Fruit fly (Drosophila melanogaster) whole organism, prepupa: ENCODE measurements around the gene Or88a.

ENCODE experiments used
- CG10631 ChIP-seq: fragments of 200-800 bp; sonication (Bioruptor generic); optimal IDR thresholded peaks from 2 replicates; lab custom pipeline; 2016; ENCODE audit warnings: missing biosample characterization, missing genetic modification characterization
- CG10669 ChIP-seq: fragments of 200-800 bp; sonication (Bioruptor generic); optimal IDR thresholded peaks from 3 replicates; lab custom pipeline; 2018; ENCODE audit warnings: missing biosample characterization, mild to moderate bottlenecking, missing genetic modification characterization, moderate library complexity
- CG11762 ChIP-seq: fragments of 200-800 bp; sonication (Bioruptor generic); optimal IDR thresholded peaks from 3 replicates; lab custom pipeline; 2016; ENCODE audit warnings: missing biosample characterization, missing genetic modification characterization; ENCODE audit not compliant: insufficient read depth
- CG1621 ChIP-seq: fragments of 200-800 bp; sonication (Bioruptor generic); optimal IDR thresholded peaks from 3 replicates; lab custom pipeline; 2018; ENCODE audit warnings: missing biosample characterization, mild to moderate bottlenecking, missing genetic modification characterization
- CG32006 ChIP-seq: fragments of 200-800 bp; sonication (Bioruptor generic); optimal IDR thresholded peaks from 3 replicates; lab custom pipeline; 2017; ENCODE audit warnings: missing biosample characterization, mild to moderate bottlenecking, missing genetic modification characterization
- CG34406 ChIP-seq: fragments of 200-800 bp; sonication (Bioruptor generic); optimal IDR thresholded peaks from 3 replicates; lab custom pipeline; 2016; ENCODE audit warnings: missing biosample characterization, missing genetic modification characterization
- CG4318 ChIP-seq: fragments of 200-800 bp; sonication (Bioruptor generic); optimal IDR thresholded peaks from 3 replicates; lab custom pipeline; 2017; ENCODE audit warnings: missing biosample characterization, mild to moderate bottlenecking, missing genetic modification characterization
- CG6163 ChIP-seq: fragments of 200-800 bp; sonication (Bioruptor generic); IDR thresholded peaks from 3 replicates; pipeline ENCODE4 v1.3.6; 2022; ENCODE audit warnings: missing biosample characterization, missing genetic modification characterization
- CG6808 ChIP-seq: fragments of 200-800 bp; sonication (Bioruptor generic); optimal IDR thresholded peaks from 3 replicates; lab custom pipeline; 2017; ENCODE audit warnings: missing biosample characterization, missing genetic modification characterization, mild to moderate bottlenecking, moderate library complexity, missing genetic modification reagents
- CG6854 ChIP-seq: fragments of 200-800 bp; sonication (Bioruptor generic); optimal IDR thresholded peaks from 2 replicates; lab custom pipeline; 2017; ENCODE audit warnings: missing biosample characterization, mild to moderate bottlenecking, missing genetic modification characterization
- CG8319 ChIP-seq: fragments of 200-800 bp; sonication (Bioruptor generic); optimal IDR thresholded peaks from 3 replicates; lab custom pipeline; 2016; ENCODE audit warnings: missing biosample characterization, missing genetic modification characterization
- CG8632 ChIP-seq: fragments of 200-800 bp; sonication (Bioruptor generic); optimal IDR thresholded peaks from 3 replicates; lab custom pipeline; 2016; ENCODE audit warnings: missing biosample characterization, missing genetic modification characterization
- CG9139 ChIP-seq: fragments of 200-800 bp; sonication (Bioruptor generic); optimal IDR thresholded peaks from 3 replicates; lab custom pipeline; 2017; ENCODE audit warnings: missing biosample characterization, mild to moderate bottlenecking, missing genetic modification characterization
- Eip78C ChIP-seq: fragments of 200-800 bp; sonication (Bioruptor generic); peaks from one replicate; lab custom pipeline; 2016; ENCODE audit warnings: missing biosample characterization, missing genetic modification characterization
- Eip93F ChIP-seq: fragments of 200-800 bp; sonication (Bioruptor generic); optimal IDR thresholded peaks from 2 replicates; lab custom pipeline; 2016; ENCODE audit warnings: missing biosample characterization, mild to moderate bottlenecking, missing genetic modification characterization
- Ets21C ChIP-seq: fragments of 200-800 bp; sonication (Bioruptor generic); optimal IDR thresholded peaks from 3 replicates; lab custom pipeline; 2016; ENCODE audit warnings: missing biosample characterization, missing genetic modification characterization
- Hr39 ChIP-seq: fragments of 200-800 bp; sonication (Bioruptor generic); optimal IDR thresholded peaks from 2 replicates; lab custom pipeline; 2016; ENCODE audit warnings: missing biosample characterization, missing genetic modification characterization
- Hr4 ChIP-seq: fragments of 200-800 bp; sonication (Bioruptor generic); optimal IDR thresholded peaks from 3 replicates; lab custom pipeline; 2016; ENCODE audit warnings: missing biosample characterization, missing genetic modification characterization
- Met ChIP-seq: fragments of 200-800 bp; sonication (Bioruptor generic); optimal IDR thresholded peaks from 3 replicates; lab custom pipeline; 2016; ENCODE audit warnings: missing biosample characterization, missing genetic modification characterization
- OdsH ChIP-seq: fragments of 200-800 bp; sonication (Bioruptor generic); optimal IDR thresholded peaks from 3 replicates; lab custom pipeline; 2016; ENCODE audit warnings: missing biosample characterization, missing genetic modification characterization
- Smox ChIP-seq: fragments of 200-800 bp; sonication (Bioruptor generic); optimal IDR thresholded peaks from 3 replicates; lab custom pipeline; 2016; ENCODE audit warnings: missing biosample characterization, missing genetic modification characterization
- Sox102F ChIP-seq: fragments of 200-800 bp; sonication (Bioruptor generic); optimal IDR thresholded peaks from 2 replicates; lab custom pipeline; 2016; ENCODE audit warnings: missing biosample characterization, mild to moderate bottlenecking, missing genetic modification characterization
- Sox14 ChIP-seq: fragments of 200-800 bp; sonication (Bioruptor generic); optimal IDR thresholded peaks from 3 replicates; lab custom pipeline; 2016; ENCODE audit warnings: missing biosample characterization, missing genetic modification characterization
- Sox15 ChIP-seq: fragments of 200-800 bp; sonication (Bioruptor generic); optimal IDR thresholded peaks from 3 replicates; lab custom pipeline; 2016; ENCODE audit warnings: missing biosample characterization, missing genetic modification characterization
- achi ChIP-seq: fragments of 200-800 bp; sonication (Bioruptor generic); optimal IDR thresholded peaks from 3 replicates; lab custom pipeline; 2016; ENCODE audit warnings: missing biosample characterization, missing genetic modification characterization
- acj6 ChIP-seq: fragments of 200-800 bp; sonication (Bioruptor generic); optimal IDR thresholded peaks from 3 replicates; lab custom pipeline; 2016; ENCODE audit warnings: missing biosample characterization, missing genetic modification characterization
- dsx ChIP-seq: fragments of 200-800 bp; optimal IDR thresholded peaks from 3 replicates; lab custom pipeline; 2019; ENCODE audit warnings: missing biosample characterization, mild to moderate bottlenecking, missing genetic modification characterization, moderate library complexity; ENCODE audit not compliant: poor library complexity, severe bottlenecking
- eg ChIP-seq: fragments of 200-800 bp; sonication (Bioruptor generic); IDR thresholded peaks from 3 replicates; pipeline ENCODE4 v1.3.6; 2022; ENCODE audit warnings: missing biosample characterization, missing genetic modification characterization
- esn ChIP-seq: fragments of 200-800 bp; sonication (Bioruptor generic); optimal IDR thresholded peaks from 2 replicates; lab custom pipeline; 2016; ENCODE audit warnings: missing biosample characterization, mild to moderate bottlenecking, missing genetic modification characterization, moderate library complexity
- fd59A ChIP-seq: fragments of 200-800 bp; sonication (Bioruptor generic); optimal IDR thresholded peaks from 2 replicates; lab custom pipeline; 2017; ENCODE audit warnings: missing biosample characterization, mild to moderate bottlenecking, missing genetic modification characterization, missing genetic modification reagents
- fkh ChIP-seq: fragments of 200-800 bp; sonication (Bioruptor generic); optimal IDR thresholded peaks from 3 replicates; lab custom pipeline; 2017; ENCODE audit warnings: missing biosample characterization, mild to moderate bottlenecking, missing genetic modification characterization, moderate library complexity
- lz ChIP-seq: fragments of 200-800 bp; sonication (Bioruptor generic); optimal IDR thresholded peaks from 3 replicates; lab custom pipeline; 2016; ENCODE audit warnings: missing biosample characterization, missing genetic modification characterization
- pdm3 ChIP-seq: fragments of 200-800 bp; sonication (Bioruptor generic); optimal IDR thresholded peaks from 3 replicates; lab custom pipeline; 2016; ENCODE audit warnings: missing biosample characterization, missing genetic modification characterization
- salr ChIP-seq, 2 experiments: fragments of 200-800 bp; sonication (Bioruptor generic); optimal IDR thresholded peaks; 3 replicates each; lab custom pipeline; 2016 to 2018; ENCODE audit warnings: missing biosample characterization in 2 of 2, missing genetic modification characterization in 2 of 2, mild to moderate bottlenecking in 1 of 2
- ss ChIP-seq, 2 experiments: fragments of 200-800 bp; sonication (Bioruptor generic); optimal IDR thresholded peaks; 2 replicates in 1 of 2; 3 replicates in 1 of 2; lab custom pipeline; 2017 to 2018; ENCODE audit warnings: mild to moderate bottlenecking in 2 of 2, missing biosample characterization in 2 of 2, missing genetic modification characterization in 2 of 2, moderate library complexity in 1 of 2
- svp ChIP-seq: fragments of 200-800 bp; sonication (Bioruptor generic); peaks from one replicate; lab custom pipeline; 2016; ENCODE audit warnings: missing biosample characterization, missing genetic modification characterization
- topi ChIP-seq: fragments of 200-800 bp; sonication (Bioruptor generic); optimal IDR thresholded peaks from 3 replicates; lab custom pipeline; 2016; ENCODE audit warnings: missing biosample characterization, missing genetic modification characterization
- vri ChIP-seq: fragments of 200-800 bp; sonication (Bioruptor generic); optimal IDR thresholded peaks from 3 replicates; lab custom pipeline; 2016; ENCODE audit warnings: missing biosample characterization, mild to moderate bottlenecking, missing genetic modification characterization

Or88a gene

DNA sequence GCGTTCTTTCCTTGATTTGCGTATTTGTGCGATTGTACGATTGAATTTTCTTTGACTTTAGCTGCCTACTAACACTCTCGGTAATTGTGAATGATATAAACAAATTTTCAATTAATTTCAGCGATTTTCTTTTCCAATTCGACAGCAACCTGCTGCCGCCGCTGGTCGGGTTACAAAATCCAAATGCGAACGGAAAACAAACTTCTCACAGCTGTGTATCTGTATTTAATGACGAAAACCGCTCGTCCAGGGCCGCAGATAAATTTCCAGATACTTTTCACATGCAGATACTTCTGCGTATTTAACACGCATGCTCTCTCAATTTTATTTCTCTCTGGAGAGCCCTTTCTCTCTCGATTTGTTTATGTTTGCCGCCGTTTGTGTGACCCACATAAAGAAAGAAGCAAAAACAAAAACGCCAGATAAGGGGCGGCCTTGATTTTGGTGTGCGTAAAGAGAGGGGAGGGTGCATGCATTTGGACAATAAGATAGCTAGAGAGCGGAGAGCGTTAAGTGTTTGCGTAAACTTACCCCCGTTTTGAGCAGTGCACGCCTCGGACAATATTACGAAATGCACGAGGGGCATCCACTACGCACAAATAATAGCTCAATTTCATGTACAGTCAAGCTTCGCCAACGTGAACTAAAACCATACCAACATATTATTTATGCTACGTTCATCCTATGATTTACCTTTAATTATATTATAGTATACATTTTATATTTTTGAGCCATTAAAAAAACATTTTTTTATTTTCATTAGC lies 905 bp upstream of the Or88a start, which contains the start of gene CG12402 (continued):
- TF ChIP-seq CG8632 (GFP tag; lab: Kevin White, UChicago): peak; percentile 38
- no peak for TF ChIP-seq svp (GFP tag; lab: Kevin White, UChicago)
- TF ChIP-seq CG9139 (GFP tag; lab: Kevin White, UChicago): no peak
- peak; percentile 57; the same call in 1 of the 3 replicates for TF ChIP-seq CG6163
- TF ChIP-seq CG6854 (GFP tag; lab: Kevin White, UChicago): no peak
- TF ChIP-seq CG6808 (GFP tag; lab: Kevin White, UChicago): peak; percentile 30
- TF ChIP-seq vri (GFP tag; lab: Kevin White, UChicago): peak; percentile 64
- TF ChIP-seq Eip78C (GFP tag; lab: Kevin White, UChicago): peak; percentile 88
- TF ChIP-seq Hr4: peak; percentile 14
- peak; percentile 35 for TF ChIP-seq CG10669
- TF ChIP-seq fkh (GFP tag; lab: Kevin White, UChicago): peak; percentile 94
- TF ChIP-seq fd59A (GFP tag; lab: Kevin White, UChicago): peak; percentile 18
- TF ChIP-seq acj6 (GFP tag; lab: Kevin White, UChicago): peak; percentile 19
- no peak for TF ChIP-seq CG4318
- peak; percentile 58 for TF ChIP-seq Hr39 (GFP tag; lab: Kevin White, UChicago)
- TF ChIP-seq pdm3: peak; percentile 49
- no peak for TF ChIP-seq dsx (GFP tag; lab: Kevin White, UChicago)
- no peak for TF ChIP-seq salr (GFP tag; optimal IDR thresholded peaks at IDR 0.05; lab: Kevin White, UChicago)
- TF ChIP-seq OdsH: peak; percentile 6
- peak; percentile 69 for TF ChIP-seq eg (GFP tag; lab: Robert Waterston, UW)
- TF ChIP-seq, all 60 proteins: peak for 35

DNA sequence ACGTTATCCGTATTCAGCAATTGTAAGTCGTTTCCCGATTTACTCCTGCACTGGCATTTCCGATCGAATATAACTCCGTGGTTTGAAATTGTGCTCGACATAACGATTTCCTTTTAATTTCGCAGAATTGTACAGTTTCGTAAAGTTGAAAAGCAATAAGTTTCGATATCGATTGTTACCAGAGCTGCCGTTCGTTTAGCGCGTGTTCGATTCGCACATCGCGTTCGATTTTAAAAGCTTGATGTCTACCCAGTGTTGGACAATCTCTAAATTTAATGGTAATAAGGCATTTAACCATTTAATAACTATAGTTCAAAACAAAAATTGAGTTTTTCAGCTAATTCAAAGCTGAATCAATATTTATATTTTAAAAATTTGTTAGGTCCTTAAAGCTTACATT lies 2.8 kb downstream of the Or88a start, which contains the start of gene CG14357:
Gene CG14357, minus strand, starts transcription at position 101 of the 400 bp plus-strand sequence.
- TF ChIP-seq CG11762 (GFP tag; lab: Kevin White, UChicago) (no peak), Met (no peak), Sox14 (GFP tag; lab: Kevin White, UChicago) (no peak), CG8319 (GFP tag; lab: Kevin White, UChicago) (no peak), salr (GFP tag; optimal IDR thresholded peaks at IDR 0.05; lab: Kevin White, UChicago) (no peak), Ets21C (GFP tag; lab: Kevin White, UChicago) (no peak), Eip93F (GFP tag; lab: Kevin White, UChicago) (no peak), CG6854 (GFP tag; lab: Kevin White, UChicago) (no peak), fkh (GFP tag; lab: Kevin White, UChicago) (no peak), Hr4 (no peak), ss (GFP tag; optimal IDR thresholded peaks at IDR 0.05; lab: Kevin White, UChicago) (no peak), CG34406 (GFP tag; lab: Kevin White, UChicago) (no peak), lz (GFP tag; lab: Kevin White, UChicago) (no peak), CG9139 (GFP tag; lab: Kevin White, UChicago) (no peak), CG32006 (GFP tag; lab: Kevin White, UChicago) (no peak), CG1621 (no peak)

DNA sequence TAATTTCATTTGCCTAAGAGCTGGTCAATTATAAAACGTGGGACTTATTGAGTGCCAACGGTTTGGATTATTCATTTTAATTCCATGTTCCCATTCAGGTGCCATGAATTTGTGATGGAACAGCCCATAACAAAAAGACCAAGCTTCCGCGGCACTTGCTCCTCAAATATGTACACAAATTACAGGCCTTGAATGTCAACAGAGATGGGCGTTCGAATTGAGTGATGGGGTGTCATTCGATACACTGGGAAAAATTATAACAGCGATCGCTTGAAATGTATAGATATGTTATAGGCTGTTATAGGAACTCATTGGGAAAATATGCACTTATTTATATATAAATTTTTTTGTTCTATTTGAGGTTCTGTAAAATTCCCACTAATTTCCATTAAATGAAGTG lies 6.8 kb downstream of the Or88a start:
- no peak for TF ChIP-seq fd59A (GFP tag; lab: Kevin White, UChicago)
- TF ChIP-seq CG10631 (GFP tag; lab: Kevin White, UChicago): no peak
- no peak for TF ChIP-seq CG9139 (GFP tag; lab: Kevin White, UChicago)
- no peak for TF ChIP-seq Smox (GFP tag; lab: Kevin White, UChicago)
- TF ChIP-seq Sox15 (GFP tag; lab: Kevin White, UChicago): no peak
- TF ChIP-seq salr (GFP tag; optimal IDR thresholded peaks at IDR 0.05; lab: Kevin White, UChicago): no peak
- no peak for TF ChIP-seq esn (GFP tag; lab: Kevin White, UChicago)
- no peak for TF ChIP-seq achi (GFP tag; lab: Kevin White, UChicago)
- no peak for TF ChIP-seq svp (GFP tag; lab: Kevin White, UChicago)
- TF ChIP-seq Sox102F: no peak
- TF ChIP-seq topi (GFP tag; lab: Kevin White, UChicago): no peak
- no peak for TF ChIP-seq CG6808 (GFP tag; lab: Kevin White, UChicago)
- no peak for TF ChIP-seq Hr4
- TF ChIP-seq OdsH: no peak
- TF ChIP-seq, all 60 proteins: peak for 0
